Worm (Caenorhabditis elegans) whole organism, L1 larva: ENCODE measurements around the gene T03E6.9.

Source experiments
- C34B4.2 ChIP-seq: sonication (generic microtip); optimal IDR thresholded peaks from 2 replicates; lab custom pipeline; 2017; ENCODE audit warnings: mild to moderate bottlenecking, missing genetic modification characterization, missing compliant biosample characterization
- blmp-1 ChIP-seq: fragments of 150-350 bp; optimal IDR thresholded peaks from 2 replicates; lab custom pipeline; 2014; ENCODE audit warnings: missing biosample characterization, missing genetic modification characterization
- ceh-90 ChIP-seq: sonication (generic microtip); optimal IDR thresholded peaks from 2 replicates; lab custom pipeline; 2016; ENCODE audit warnings: missing genetic modification characterization, missing compliant biosample characterization
- dsc-1 ChIP-seq: sonication (generic microtip); optimal IDR thresholded peaks from 2 replicates; lab custom pipeline; 2016; ENCODE audit warnings: mild to moderate bottlenecking, missing genetic modification characterization, missing compliant biosample characterization
- efl-1 ChIP-seq, 4 experiments: fragments of 150-350 bp; optimal IDR thresholded peaks in 3 of 4; peaks in 1 of 4; 1 replicate in 1 of 4; 2 replicates in 3 of 4; lab custom pipeline; 2014; ENCODE audit warnings: missing biosample characterization in 2 of 4, missing genetic modification characterization in 2 of 4, missing genetic modification reagents in 2 of 4
- egl-13 ChIP-seq: sonication (generic microtip); optimal IDR thresholded peaks from 2 replicates; lab custom pipeline; 2016; ENCODE audit warnings: missing genotype, missing genetic modification reagents, missing genetic modification characterization, missing compliant biosample characterization
- fkh-4 ChIP-seq: sonication (generic microtip); optimal IDR thresholded peaks from 2 replicates; lab custom pipeline; 2016; ENCODE audit warnings: missing compliant biosample characterization, missing genetic modification characterization, borderline replicate concordance
- fos-1 ChIP-seq: fragments of 150-350 bp; optimal IDR thresholded peaks from 2 replicates; lab custom pipeline; 2014; ENCODE audit warnings: missing biosample characterization, missing genetic modification characterization
- grh-1 ChIP-seq: fragments of 200-800 bp; sonication (Bioruptor generic); IDR thresholded peaks from 2 replicates; pipeline ENCODE4 v1.3.6; 2022; ENCODE audit warnings: missing genetic modification reagents, missing genetic modification characterization, missing compliant biosample characterization
- lin-15B ChIP-seq: fragments of 150-350 bp; sonication (generic microtip); optimal IDR thresholded peaks from 3 replicates; lab custom pipeline; 2014; ENCODE audit warnings: missing biosample characterization, missing genetic modification characterization
- lin-39 ChIP-seq: fragments of 150-350 bp; optimal IDR thresholded peaks from 2 replicates; lab custom pipeline; 2014; ENCODE audit warnings: missing biosample characterization, missing genetic modification reagents, missing genetic modification characterization
- lir-3 ChIP-seq: sonication (generic microtip); optimal IDR thresholded peaks from 2 replicates; lab custom pipeline; 2016; ENCODE audit warnings: mild to moderate bottlenecking, missing genetic modification characterization, moderate library complexity, missing compliant biosample characterization; ENCODE audit not compliant: poor library complexity
- mab-9 ChIP-seq: fragments of 200-800 bp; sonication (Bioruptor generic); IDR thresholded peaks from 2 replicates; pipeline ENCODE4 v1.3.6; 2022; ENCODE audit warnings: missing genetic modification reagents, missing genetic modification characterization, missing compliant biosample characterization
- nhr-11 ChIP-seq: fragments of 150-350 bp; optimal IDR thresholded peaks from 2 replicates; lab custom pipeline; 2014; ENCODE audit warnings: missing biosample characterization, missing genetic modification characterization
- nhr-20 ChIP-seq: sonication (generic microtip); optimal IDR thresholded peaks from 2 replicates; lab custom pipeline; 2016; ENCODE audit warnings: mild to moderate bottlenecking, missing genetic modification characterization, missing compliant biosample characterization
- nhr-237 ChIP-seq: fragments of 150-350 bp; optimal IDR thresholded peaks from 2 replicates; lab custom pipeline; 2014; ENCODE audit warnings: missing biosample characterization, missing genetic modification characterization
- nhr-71 ChIP-seq: sonication (generic microtip); optimal IDR thresholded peaks from 2 replicates; lab custom pipeline; 2016; ENCODE audit warnings: mild to moderate bottlenecking, missing genetic modification characterization, moderate library complexity, missing compliant biosample characterization
- nhr-84 ChIP-seq: sonication (generic microtip); optimal IDR thresholded peaks from 2 replicates; lab custom pipeline; 2017; ENCODE audit warnings: missing biosample characterization, missing genetic modification characterization
- pag-3 ChIP-seq: sonication (generic microtip); optimal IDR thresholded peaks from 2 replicates; lab custom pipeline; 2017; ENCODE audit warnings: missing genetic modification characterization, mild to moderate bottlenecking, missing compliant biosample characterization, antibody characterized with exemption, borderline replicate concordance; ENCODE audit not compliant: insufficient read depth
- pqm-1 ChIP-seq: sonication (generic microtip); optimal IDR thresholded peaks from 3 replicates; lab custom pipeline; 2017; ENCODE audit warnings: missing biosample characterization, missing genetic modification characterization
- snpc-4 ChIP-seq: fragments of 150-350 bp; optimal IDR thresholded peaks from 2 replicates; lab custom pipeline; 2014; ENCODE audit warnings: missing biosample characterization, missing genetic modification characterization
- snu-23 ChIP-seq: sonication (generic microtip); optimal IDR thresholded peaks from 2 replicates; lab custom pipeline; 2016; ENCODE audit warnings: missing genetic modification characterization, missing compliant biosample characterization
- sox-4 ChIP-seq: sonication (generic microtip); optimal IDR thresholded peaks from 2 replicates; lab custom pipeline; 2016; ENCODE audit warnings: missing genetic modification characterization, missing compliant biosample characterization
- swsn-7 ChIP-seq: sonication (generic microtip); optimal IDR thresholded peaks from 2 replicates; lab custom pipeline; 2016; ENCODE audit warnings: missing genetic modification characterization, missing compliant biosample characterization
- tbx-2 ChIP-seq: sonication (generic microtip); optimal IDR thresholded peaks from 2 replicates; lab custom pipeline; 2016; ENCODE audit warnings: missing genetic modification characterization, missing compliant biosample characterization
- unc-62 ChIP-seq: fragments of 150-350 bp; optimal IDR thresholded peaks from 2 replicates; lab custom pipeline; 2014; ENCODE audit warnings: missing biosample characterization, missing genetic modification reagents, missing genetic modification characterization
- unc-86 ChIP-seq: sonication (generic microtip); optimal IDR thresholded peaks from 2 replicates; lab custom pipeline; 2016; ENCODE audit warnings: missing genetic modification characterization, missing compliant biosample characterization
- unc-98 ChIP-seq: fragments of 200-800 bp; sonication (Bioruptor generic); IDR thresholded peaks from 2 replicates; pipeline ENCODE4 v1.3.6; 2022; ENCODE audit warnings: missing genetic modification characterization, missing compliant biosample characterization
- vab-15 ChIP-seq: sonication (generic microtip); optimal IDR thresholded peaks from 2 replicates; lab custom pipeline; 2017; ENCODE audit warnings: missing genotype, mild to moderate bottlenecking, missing genetic modification characterization, missing compliant biosample characterization
- xbp-1 ChIP-seq: sonication (generic microtip); optimal IDR thresholded peaks from 2 replicates; lab custom pipeline; 2016; ENCODE audit warnings: missing genetic modification characterization, missing compliant biosample characterization

The T03E6.9 gene

ce11 chrV:16589488-16589887, 11.0 kb downstream of the T03E6.9 start:
- TF ChIP-seq efl-1 (optimal IDR thresholded peaks at IDR 0.05; lab: Kevin White, UChicago) (no peak), efl-1 (GFP tag; optimal IDR thresholded peaks at IDR 0.05 in 1 of 2; lab: Kevin White, UChicago) (peak in 1 of 2 experiments; percentile 58), C34B4.2 (tag; lab: Kevin White, UChicago) (no peak), snpc-4 (tag; lab: Kevin White, UChicago) (peak; percentile 6)

DNA sequence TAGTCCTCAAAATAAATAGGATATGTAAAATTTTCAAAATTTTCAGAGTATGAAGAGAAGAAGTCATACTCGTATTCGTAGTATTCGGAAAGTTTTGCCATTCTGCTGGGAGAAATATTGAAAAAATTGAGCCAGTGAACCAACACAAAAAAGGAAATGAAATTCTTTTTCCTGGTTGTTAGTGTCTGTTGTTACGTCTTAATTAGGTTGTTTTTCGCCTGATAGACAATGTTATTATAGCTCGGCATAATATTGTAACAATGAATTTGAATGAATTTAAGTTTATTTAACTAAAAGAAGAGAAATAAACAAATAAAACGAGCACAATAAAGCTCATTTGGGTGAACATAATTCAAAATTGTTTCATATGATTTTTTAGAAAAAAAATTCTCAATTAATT, 12.1 kb downstream of the T03E6.9 start, which contains the start of gene srw-73:
Gene srw-73 (minus strand): TSS at position 101 of the 400 bp plus-strand sequence.
- TF ChIP-seq nhr-11 (tag; lab: Kevin White, UChicago), result no peak
- TF ChIP-seq sox-4 (tag; lab: Kevin White, UChicago), result no peak
- no peak for TF ChIP-seq grh-1 (GFP tag; lab: Robert Waterston, UW)
- TF ChIP-seq snu-23 (GFP tag; lab: Kevin White, UChicago), result no peak
- TF ChIP-seq pqm-1 (tag; lab: Kevin White, UChicago), result no peak
- TF ChIP-seq tbx-2 (tag; lab: Kevin White, UChicago), result no peak
- TF ChIP-seq egl-13, result no peak
- TF ChIP-seq unc-98 (GFP tag; lab: Robert Waterston, UW), result no peak
- TF ChIP-seq vab-15 (tag; lab: Kevin White, UChicago), result no peak

DNA sequence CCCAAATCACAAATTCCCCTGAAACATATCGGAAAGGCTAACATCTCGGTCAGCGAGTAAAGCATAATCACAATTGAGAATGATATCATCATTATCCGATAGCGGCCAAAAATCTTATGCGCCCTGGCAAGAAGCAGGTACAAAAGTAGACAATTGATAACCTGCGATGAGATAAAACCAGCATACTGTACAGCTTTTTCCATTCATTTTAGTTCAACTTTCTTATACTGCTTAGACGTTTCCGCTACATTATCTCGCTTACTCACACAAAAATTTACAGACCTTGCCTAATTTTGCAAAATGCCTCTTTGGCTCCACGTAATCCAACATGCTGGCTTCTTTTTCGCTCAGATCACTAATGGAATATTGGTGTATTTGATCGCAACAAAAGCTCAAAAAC, 17.6 kb downstream of the T03E6.9 start, which contains the start of gene str-150:
Gene str-150 (plus strand): TSS at position 301 of the 400 bp plus-strand sequence.
- TF ChIP-seq unc-98 (GFP tag; lab: Robert Waterston, UW), result no peak

DNA sequence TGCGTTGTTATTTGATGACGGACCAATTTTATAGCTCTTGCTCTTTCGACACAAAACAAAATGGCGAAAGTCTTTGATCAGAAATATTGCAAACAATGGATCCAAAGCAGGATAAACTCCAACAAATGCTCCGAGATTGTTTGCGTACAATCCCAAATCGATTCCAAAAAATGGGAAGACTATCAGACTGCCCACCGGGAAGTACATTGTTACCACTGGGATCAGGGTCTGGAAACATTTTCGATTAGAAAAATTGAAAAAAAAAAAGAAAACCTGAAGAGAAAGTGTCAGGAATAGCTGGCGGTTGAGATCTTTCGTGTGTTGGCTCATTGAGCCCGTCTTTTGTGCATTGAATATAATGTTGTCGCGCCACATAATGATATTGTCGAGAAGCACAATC, 19.5 kb downstream of the T03E6.9 start:
- no peak for TF ChIP-seq tbx-2 (tag; lab: Kevin White, UChicago)
- no peak for TF ChIP-seq efl-1 (optimal IDR thresholded peaks at IDR 0.05; lab: Kevin White, UChicago)
- TF ChIP-seq efl-1 (GFP tag; optimal IDR thresholded peaks at IDR 0.05 in 1 of 2; lab: Kevin White, UChicago), result peak in 1 of 2 experiments; percentile 93
- TF ChIP-seq pag-3 (tag; lab: Kevin White, UChicago), result no peak
- TF ChIP-seq swsn-7 (tag; lab: Kevin White, UChicago), result no peak
- TF ChIP-seq, all 84 proteins: peak for 1

DNA sequence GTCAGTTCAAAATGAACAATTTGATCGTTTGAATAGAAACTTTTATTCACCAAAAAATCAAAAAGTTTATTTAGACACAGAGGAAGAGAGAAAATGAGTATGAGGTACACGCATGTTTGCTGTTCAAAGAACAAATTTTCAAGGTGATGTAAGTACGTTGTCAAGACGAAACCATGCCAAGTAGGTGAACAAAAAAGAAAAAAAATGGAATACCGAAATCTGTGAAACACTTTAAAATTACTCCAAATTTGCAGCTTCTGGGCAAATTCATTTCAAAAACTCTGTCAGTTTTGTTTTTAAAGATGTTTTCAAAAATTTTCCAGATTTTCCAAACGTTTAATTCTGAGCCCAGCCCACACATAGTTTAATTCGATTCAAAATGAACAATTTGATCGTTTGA, 20.1 kb downstream of the T03E6.9 start, which contains the start of gene nhr-271:
Gene nhr-271 (minus strand): TSS at position 101 of the 400 bp plus-strand sequence.
- TF ChIP-seq fos-1 (no peak), fkh-4 (tag; lab: Kevin White, UChicago) (no peak), dsc-1 (tag; lab: Kevin White, UChicago) (no peak), lir-3 (tag; lab: Kevin White, UChicago) (no peak), nhr-84 (no peak), unc-86 (tag; lab: Kevin White, UChicago) (no peak), efl-1 (optimal IDR thresholded peaks at IDR 0.05; lab: Kevin White, UChicago) (no peak), efl-1 (GFP tag; optimal IDR thresholded peaks at IDR 0.05 in 1 of 2; lab: Kevin White, UChicago) (no peak), nhr-71 (tag; lab: Kevin White, UChicago) (no peak), blmp-1 (tag; lab: Kevin White, UChicago) (no peak), mab-9 (GFP tag; lab: Robert Waterston, UW) (no peak), nhr-237 (tag; lab: Kevin White, UChicago) (no peak), unc-62 (GFP tag; lab: Kevin White, UChicago) (no peak), lin-39 (tag; lab: Kevin White, UChicago) (no peak), nhr-20 (no peak), xbp-1 (tag; lab: Kevin White, UChicago) (no peak), ceh-90 (no peak)

ce11 chrV:16575900-16576299, 24.6 kb downstream of the T03E6.9 start, which contains the start of gene str-151:
str-151 (plus strand) TSS chrV:16576200.
- TF ChIP-seq efl-1 (optimal IDR thresholded peaks at IDR 0.05; lab: Kevin White, UChicago) (no peak), efl-1 (GFP tag; optimal IDR thresholded peaks at IDR 0.05 in 1 of 2; lab: Kevin White, UChicago) (peak in 1 of 2 experiments; percentile 4), lin-15B (tag; lab: Kevin White, UChicago) (no peak)
